Worm (Caenorhabditis elegans): ENCODE measurements around the gene C01B10.9.

DNA sequence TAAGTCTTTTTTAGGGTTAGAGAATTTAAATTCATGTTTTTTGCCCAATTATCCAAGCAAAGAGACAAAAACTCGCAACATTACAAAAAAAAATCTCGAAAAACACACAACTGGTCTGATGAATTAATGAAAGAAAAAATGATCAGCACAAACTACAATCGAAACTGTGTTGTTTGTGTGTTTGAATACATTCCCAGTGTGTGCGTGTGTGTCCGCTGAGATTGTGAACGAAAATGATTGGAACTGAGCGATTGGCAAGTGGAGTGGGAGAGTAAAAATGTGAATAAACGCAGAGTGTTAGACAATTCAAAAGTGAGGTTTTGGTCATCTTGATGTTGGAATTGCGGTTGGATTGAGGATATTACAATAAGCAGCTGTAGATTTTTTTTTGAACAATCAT, 25.4 kb upstream of the C01B10.9 start:
- no peak for TF ChIP-seq Y55F3AM.14 (GFP tag; optimal IDR thresholded peaks at IDR 0.05)
- TF ChIP-seq nhr-11 (tag; optimal IDR thresholded peaks at IDR 0.05), result no peak
